Fruit fly (Drosophila melanogaster): ENCODE measurements around the gene Caf1-180.

Caf1-180 gene

DNA sequence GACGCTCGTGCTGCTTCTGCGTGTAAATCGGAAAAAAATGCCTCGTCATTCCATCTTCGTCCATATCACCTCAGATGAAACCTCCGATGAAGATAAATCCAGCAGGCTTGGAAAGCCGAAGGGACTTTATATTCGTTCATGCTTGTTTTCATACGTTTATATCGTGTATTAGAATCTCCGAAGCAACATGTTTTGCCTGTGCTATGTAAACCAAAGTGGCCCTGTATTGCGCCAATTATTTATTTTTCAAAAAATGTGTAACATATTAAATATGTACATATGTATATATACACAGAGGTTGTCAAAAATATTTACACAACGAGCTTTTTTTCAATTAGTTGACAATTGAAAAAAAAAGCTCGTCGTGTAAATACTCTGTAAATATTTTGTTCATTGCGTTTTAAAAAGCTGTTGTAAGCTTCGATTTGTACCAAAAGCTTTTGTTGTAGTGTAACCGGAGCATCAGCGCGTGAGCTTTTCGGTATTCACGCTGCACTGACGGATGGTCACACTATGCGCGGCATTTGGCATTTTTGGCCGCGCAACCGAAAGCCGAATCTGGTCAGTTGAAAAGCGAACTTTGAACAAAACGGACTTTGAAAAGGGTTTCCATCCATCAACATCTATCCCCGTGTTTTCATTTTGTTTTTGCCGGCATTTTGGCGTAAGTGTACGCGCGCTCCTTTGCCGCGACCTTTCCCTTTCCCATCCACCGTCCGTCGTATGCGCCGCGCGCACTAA, 32.2 kb downstream of the Caf1-180 start, which contains the start of gene CG12065 (continued):
- TF ChIP-seq Spps (tag; optimal IDR thresholded peaks at IDR 0.05) (peak; percentile 50), tna (GFP tag; IDR thresholded peaks at IDR 0.05; ENCODE audit: partially characterized antibody) (no peak), run (tag; optimal IDR thresholded peaks at IDR 0.05) (peak; percentile 51), Dip3 (GFP tag; optimal IDR thresholded peaks at IDR 0.05) (no peak), Ravus (GFP tag; IDR thresholded peaks at IDR 0.05) (no peak), caup (GFP tag; optimal IDR thresholded peaks at IDR 0.05; ENCODE audit: severe bottlenecking) (peak; percentile 57), jing (GFP tag; optimal IDR thresholded peaks at IDR 0.05) (no peak), dm (GFP tag; optimal IDR thresholded peaks at IDR 0.05) (no peak), fu2 (GFP tag; optimal IDR thresholded peaks at IDR 0.05) (no peak), CG12769 (tag; optimal IDR thresholded peaks at IDR 0.05) (peak; percentile 38), hbn (GFP tag; IDR thresholded peaks at IDR 0.05; ENCODE audit: partially characterized antibody) (no peak), oc (tag; optimal IDR thresholded peaks at IDR 0.05) (peak; percentile 36), al (GFP tag; IDR thresholded peaks at IDR 0.05) (no peak), seq (GFP tag; IDR thresholded peaks at IDR 0.05) (peak; percentile 15; the same call in 1 of the 2 replicates), crp (GFP tag; optimal IDR thresholded peaks at IDR 0.05) (no peak), cg (GFP tag; optimal IDR thresholded peaks at IDR 0.05) (no peak), nmo (GFP tag; optimal IDR thresholded peaks at IDR 0.05) (peak; percentile 26), ssp (GFP tag; IDR thresholded peaks at IDR 0.05) (no peak), Ptx1 (GFP tag; IDR thresholded peaks at IDR 0.05) (no peak), ham (GFP tag; IDR thresholded peaks at IDR 0.05) (no peak), grn (GFP tag; optimal IDR thresholded peaks at IDR 0.05) (peak; percentile 30), CG33557 (GFP tag; optimal IDR thresholded peaks at IDR 0.05) (peak; percentile 76), en (GFP tag; optimal IDR thresholded peaks at IDR 0.05) (no peak), slp2 (GFP tag; optimal IDR thresholded peaks at IDR 0.05) (no peak), CG14050 (GFP tag; IDR thresholded peaks at IDR 0.05) (no peak), ab (GFP tag; optimal IDR thresholded peaks at IDR 0.05) (no peak), Opbp (GFP tag; IDR thresholded peaks at IDR 0.05; ENCODE audit: partially characterized antibody) (peak; percentile 67; the same call in 1 of the 3 replicates), CG18011 (GFP tag; optimal IDR thresholded peaks at IDR 0.05) (no peak), CkIIα-i1 (GFP tag; IDR thresholded peaks at IDR 0.05) (no peak), NC2β (GFP tag; optimal IDR thresholded peaks at IDR 0.05) (no peak), hth (optimal IDR thresholded peaks at IDR 0.05) (no peak), Dek (tag; optimal IDR thresholded peaks at IDR 0.05) (peak; percentile 40), CG6683 (GFP tag; optimal IDR thresholded peaks at IDR 0.05) (peak; percentile 37), Jarid2 (GFP tag; optimal IDR thresholded peaks at IDR 0.05) (peak; percentile 74), yki (optimal IDR thresholded peaks at IDR 0.05) (no peak), Hmx (GFP tag; optimal IDR thresholded peaks at IDR 0.05) (no peak), ind (GFP tag; optimal IDR thresholded peaks at IDR 0.05) (no peak), D19B (GFP tag; optimal IDR thresholded peaks at IDR 0.05) (no peak), usp (GFP tag; optimal IDR thresholded peaks at IDR 0.05) (no peak)

DNA sequence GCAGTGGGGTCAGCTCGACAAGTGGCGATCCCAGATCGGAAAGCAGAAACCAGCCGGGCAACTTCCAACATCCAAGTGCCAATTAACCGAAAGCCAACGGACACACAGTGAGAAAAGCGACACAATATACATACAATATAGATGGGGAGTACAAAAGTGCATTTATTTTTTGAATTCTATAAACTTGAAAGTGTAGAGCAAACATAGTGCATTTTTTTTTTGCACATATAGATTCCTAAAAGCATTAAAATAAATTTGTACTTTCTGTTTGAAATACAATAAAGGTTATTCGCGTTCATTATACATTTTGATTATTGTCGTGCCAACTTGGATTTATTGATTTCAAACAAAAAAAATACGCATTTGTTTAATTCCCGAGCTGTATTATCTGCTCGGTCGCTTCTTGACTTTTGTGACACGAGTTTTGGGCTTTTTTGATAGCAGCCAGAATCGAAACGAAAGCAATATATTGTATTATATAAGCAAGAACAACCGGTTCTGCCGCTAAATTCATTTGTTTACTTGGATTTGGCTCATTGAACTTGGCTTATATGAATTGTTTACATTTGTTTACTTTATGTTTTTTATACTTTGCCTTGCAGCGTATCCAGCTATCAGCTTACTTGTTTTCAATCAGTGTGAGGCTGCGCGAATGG, 33.0 kb downstream of the Caf1-180 start, which contains the start of gene spirit:
Gene spirit, minus strand, starts transcription at position 655 of the 656 bp plus-strand sequence.
- no peak for TF ChIP-seq prd (optimal IDR thresholded peaks at IDR 0.05)
- TF ChIP-seq prd (GFP tag; IDR thresholded peaks at IDR 0.05) = no peak
- peak in 1 of 2 experiments; percentile 89 for TF ChIP-seq Pdp1 (GFP tag; optimal IDR thresholded peaks at IDR 0.05)
